Fruit fly (Drosophila melanogaster) whole organism, prepupa: ENCODE measurements around the gene ntc.

ENCODE experiments used
- Blimp-1 ChIP-seq: fragments of 200-800 bp; sonication (Bioruptor generic); optimal IDR thresholded peaks from 3 replicates; lab custom pipeline; 2017; ENCODE audit warnings: missing biosample characterization, missing genetic modification characterization, mild to moderate bottlenecking, moderate library complexity, missing genetic modification reagents
- CG10669 ChIP-seq: fragments of 200-800 bp; sonication (Bioruptor generic); optimal IDR thresholded peaks from 3 replicates; lab custom pipeline; 2018; ENCODE audit warnings: missing biosample characterization, mild to moderate bottlenecking, missing genetic modification characterization, moderate library complexity
- CG11294 ChIP-seq: fragments of 200-800 bp; sonication (Bioruptor generic); IDR thresholded peaks from 2 replicates; pipeline ENCODE4 v1.3.6; 2022; ENCODE audit warnings: missing biosample characterization, missing genetic modification characterization
- CG11902 ChIP-seq: fragments of 200-800 bp; sonication (Bioruptor generic); optimal IDR thresholded peaks from 3 replicates; lab custom pipeline; 2016; ENCODE audit warnings: missing biosample characterization, missing genetic modification characterization
- CG16779 ChIP-seq: fragments of 200-800 bp; sonication (Bioruptor generic); optimal IDR thresholded peaks from 3 replicates; lab custom pipeline; 2017; ENCODE audit warnings: missing biosample characterization, mild to moderate bottlenecking, missing genetic modification characterization
- CG3032 ChIP-seq: fragments of 200-800 bp; optimal IDR thresholded peaks from 2 replicates; lab custom pipeline; 2019; ENCODE audit warnings: missing biosample characterization, mild to moderate bottlenecking, missing genetic modification characterization, moderate library complexity
- CG34406 ChIP-seq: fragments of 200-800 bp; sonication (Bioruptor generic); optimal IDR thresholded peaks from 3 replicates; lab custom pipeline; 2016; ENCODE audit warnings: missing biosample characterization, missing genetic modification characterization
- CG3919 ChIP-seq: fragments of 200-800 bp; sonication (Bioruptor generic); optimal IDR thresholded peaks from 3 replicates; lab custom pipeline; 2016; ENCODE audit warnings: missing biosample characterization, missing genetic modification characterization
- CG6163 ChIP-seq: fragments of 200-800 bp; sonication (Bioruptor generic); IDR thresholded peaks from 3 replicates; pipeline ENCODE4 v1.3.6; 2022; ENCODE audit warnings: missing biosample characterization, missing genetic modification characterization
- CG6276 ChIP-seq: fragments of 200-800 bp; sonication (Bioruptor generic); optimal IDR thresholded peaks from 2 replicates; lab custom pipeline; 2017; ENCODE audit warnings: missing biosample characterization, mild to moderate bottlenecking, missing genetic modification characterization
- CG6808 ChIP-seq: fragments of 200-800 bp; sonication (Bioruptor generic); optimal IDR thresholded peaks from 3 replicates; lab custom pipeline; 2017; ENCODE audit warnings: missing biosample characterization, missing genetic modification characterization, mild to moderate bottlenecking, moderate library complexity, missing genetic modification reagents
- CG6854 ChIP-seq: fragments of 200-800 bp; sonication (Bioruptor generic); optimal IDR thresholded peaks from 2 replicates; lab custom pipeline; 2017; ENCODE audit warnings: missing biosample characterization, mild to moderate bottlenecking, missing genetic modification characterization
- CG7368 ChIP-seq: fragments of 200-800 bp; sonication (Bioruptor generic); optimal IDR thresholded peaks from 3 replicates; lab custom pipeline; 2016; ENCODE audit warnings: missing biosample characterization, missing genetic modification characterization
- CG8319 ChIP-seq: fragments of 200-800 bp; sonication (Bioruptor generic); optimal IDR thresholded peaks from 3 replicates; lab custom pipeline; 2016; ENCODE audit warnings: missing biosample characterization, missing genetic modification characterization
- CG8632 ChIP-seq: fragments of 200-800 bp; sonication (Bioruptor generic); optimal IDR thresholded peaks from 3 replicates; lab custom pipeline; 2016; ENCODE audit warnings: missing biosample characterization, missing genetic modification characterization
- CG9139 ChIP-seq: fragments of 200-800 bp; sonication (Bioruptor generic); optimal IDR thresholded peaks from 3 replicates; lab custom pipeline; 2017; ENCODE audit warnings: missing biosample characterization, mild to moderate bottlenecking, missing genetic modification characterization
- Eip75B ChIP-seq: fragments of 200-800 bp; sonication (Bioruptor generic); optimal IDR thresholded peaks from 3 replicates; lab custom pipeline; 2016; ENCODE audit warnings: missing biosample characterization, missing genetic modification characterization
- Eip78C ChIP-seq: fragments of 200-800 bp; sonication (Bioruptor generic); peaks from one replicate; lab custom pipeline; 2016; ENCODE audit warnings: missing biosample characterization, missing genetic modification characterization
- Eip93F ChIP-seq: fragments of 200-800 bp; sonication (Bioruptor generic); optimal IDR thresholded peaks from 2 replicates; lab custom pipeline; 2016; ENCODE audit warnings: missing biosample characterization, mild to moderate bottlenecking, missing genetic modification characterization
- Ets21C ChIP-seq: fragments of 200-800 bp; sonication (Bioruptor generic); optimal IDR thresholded peaks from 3 replicates; lab custom pipeline; 2016; ENCODE audit warnings: missing biosample characterization, missing genetic modification characterization
- Ets96B ChIP-seq: fragments of 200-800 bp; optimal IDR thresholded peaks from 2 replicates; lab custom pipeline; 2019; ENCODE audit warnings: missing biosample characterization, mild to moderate bottlenecking, missing genetic modification characterization, moderate library complexity
- Gug ChIP-seq: fragments of 200-800 bp; sonication (Bioruptor generic); IDR thresholded peaks from 2 replicates; pipeline ENCODE4 v1.3.6; 2022; ENCODE audit warnings: missing biosample characterization, missing genetic modification characterization
- Hr38 ChIP-seq: sonication (Bioruptor generic); optimal IDR thresholded peaks from 2 replicates; lab custom pipeline; 2016; ENCODE audit warnings: missing biosample characterization, missing genetic modification characterization
- Hr4 ChIP-seq: fragments of 200-800 bp; sonication (Bioruptor generic); optimal IDR thresholded peaks from 3 replicates; lab custom pipeline; 2016; ENCODE audit warnings: missing biosample characterization, missing genetic modification characterization
- Lpt ChIP-seq: fragments of 200-800 bp; sonication (Bioruptor generic); optimal IDR thresholded peaks from 3 replicates; lab custom pipeline; 2016; ENCODE audit warnings: missing biosample characterization, missing genetic modification characterization
- OdsH ChIP-seq: fragments of 200-800 bp; sonication (Bioruptor generic); optimal IDR thresholded peaks from 3 replicates; lab custom pipeline; 2016; ENCODE audit warnings: missing biosample characterization, missing genetic modification characterization
- Sox102F ChIP-seq: fragments of 200-800 bp; sonication (Bioruptor generic); optimal IDR thresholded peaks from 2 replicates; lab custom pipeline; 2016; ENCODE audit warnings: missing biosample characterization, mild to moderate bottlenecking, missing genetic modification characterization
- Sox14 ChIP-seq: fragments of 200-800 bp; sonication (Bioruptor generic); optimal IDR thresholded peaks from 3 replicates; lab custom pipeline; 2016; ENCODE audit warnings: missing biosample characterization, missing genetic modification characterization
- Sox15 ChIP-seq: fragments of 200-800 bp; sonication (Bioruptor generic); optimal IDR thresholded peaks from 3 replicates; lab custom pipeline; 2016; ENCODE audit warnings: missing biosample characterization, missing genetic modification characterization
- achi ChIP-seq: fragments of 200-800 bp; sonication (Bioruptor generic); optimal IDR thresholded peaks from 3 replicates; lab custom pipeline; 2016; ENCODE audit warnings: missing biosample characterization, missing genetic modification characterization
- acj6 ChIP-seq: fragments of 200-800 bp; sonication (Bioruptor generic); optimal IDR thresholded peaks from 3 replicates; lab custom pipeline; 2016; ENCODE audit warnings: missing biosample characterization, missing genetic modification characterization
- dac ChIP-seq: fragments of 200-800 bp; sonication (Bioruptor generic); optimal IDR thresholded peaks from 2 replicates; lab custom pipeline; 2017; ENCODE audit warnings: missing biosample characterization, mild to moderate bottlenecking, missing genetic modification characterization
- eg ChIP-seq: fragments of 200-800 bp; sonication (Bioruptor generic); IDR thresholded peaks from 3 replicates; pipeline ENCODE4 v1.3.6; 2022; ENCODE audit warnings: missing biosample characterization, missing genetic modification characterization
- esn ChIP-seq: fragments of 200-800 bp; sonication (Bioruptor generic); optimal IDR thresholded peaks from 2 replicates; lab custom pipeline; 2016; ENCODE audit warnings: missing biosample characterization, mild to moderate bottlenecking, missing genetic modification characterization, moderate library complexity
- fd85E ChIP-seq: fragments of 200-800 bp; sonication (Bioruptor generic); optimal IDR thresholded peaks from 3 replicates; lab custom pipeline; 2016; ENCODE audit warnings: missing biosample characterization, missing genetic modification characterization
- lz ChIP-seq: fragments of 200-800 bp; sonication (Bioruptor generic); optimal IDR thresholded peaks from 3 replicates; lab custom pipeline; 2016; ENCODE audit warnings: missing biosample characterization, missing genetic modification characterization
- net ChIP-seq: fragments of 200-800 bp; sonication (Bioruptor generic); optimal IDR thresholded peaks from 3 replicates; lab custom pipeline; 2016; ENCODE audit warnings: missing biosample characterization, missing genetic modification characterization
- pdm3 ChIP-seq: fragments of 200-800 bp; sonication (Bioruptor generic); optimal IDR thresholded peaks from 3 replicates; lab custom pipeline; 2016; ENCODE audit warnings: missing biosample characterization, missing genetic modification characterization
- salr ChIP-seq, 2 experiments: fragments of 200-800 bp; sonication (Bioruptor generic); optimal IDR thresholded peaks; 3 replicates each; lab custom pipeline; 2016 to 2018; ENCODE audit warnings: missing biosample characterization in 2 of 2, missing genetic modification characterization in 2 of 2, mild to moderate bottlenecking in 1 of 2
- spab ChIP-seq: fragments of 200-800 bp; sonication (Bioruptor generic); optimal IDR thresholded peaks from 2 replicates; lab custom pipeline; 2017; ENCODE audit warnings: missing biosample characterization, mild to moderate bottlenecking, missing genetic modification characterization, missing genetic modification reagents
- topi ChIP-seq: fragments of 200-800 bp; sonication (Bioruptor generic); optimal IDR thresholded peaks from 3 replicates; lab custom pipeline; 2016; ENCODE audit warnings: missing biosample characterization, missing genetic modification characterization

ntc gene

dm6 chr3L:3851847-3852246 lies 45.6 kb upstream of the ntc start (continued):
- TF ChIP-seq Sox102F: peak; percentile 45
- no peak for TF ChIP-seq Hr4 (GFP tag; lab: Kevin White, UChicago)
- TF ChIP-seq Sox14 (GFP tag; lab: Kevin White, UChicago): peak; percentile 21
- no peak for TF ChIP-seq Blimp-1 (GFP tag; lab: Kevin White, UChicago)
- TF ChIP-seq salr (GFP tag; optimal IDR thresholded peaks at IDR 0.05; lab: Kevin White, UChicago): peak in 1 of 2 experiments; percentile 44
- peak; percentile 7 for TF ChIP-seq CG6808 (GFP tag; lab: Kevin White, UChicago)
- TF ChIP-seq CG7368 (GFP tag; lab: Kevin White, UChicago): no peak
- TF ChIP-seq lz (GFP tag; lab: Kevin White, UChicago): peak; percentile 46
- TF ChIP-seq Lpt (GFP tag; lab: Kevin White, UChicago): no peak
- peak; percentile 59; the same call in 2 of the 3 replicates for TF ChIP-seq CG6163 (GFP tag; lab: Robert Waterston, UW)
- no peak for TF ChIP-seq Eip93F (GFP tag; lab: Kevin White, UChicago)
- peak; percentile 58 for TF ChIP-seq Ets96B (tag; lab: Kevin White, UChicago)
- peak; percentile 38 for TF ChIP-seq esn (GFP tag; lab: Kevin White, UChicago)
- TF ChIP-seq CG16779 (tag; lab: Kevin White, UChicago): no peak
- TF ChIP-seq Ets21C (GFP tag; lab: Kevin White, UChicago): peak; percentile 22
- TF ChIP-seq CG6276 (GFP tag; lab: Kevin White, UChicago): no peak
- TF ChIP-seq pdm3: peak; percentile 44

dm6 chr3L:3851048-3851447 lies 44.8 kb upstream of the ntc start:
- TF ChIP-seq Blimp-1 (GFP tag; lab: Kevin White, UChicago) (no peak), CG6276 (GFP tag; lab: Kevin White, UChicago) (no peak), CG6854 (GFP tag; lab: Kevin White, UChicago) (no peak), CG3919 (GFP tag; lab: Kevin White, UChicago) (no peak), pdm3 (no peak), CG3032 (tag; lab: Kevin White, UChicago) (no peak), CG9139 (GFP tag; lab: Kevin White, UChicago) (no peak), fd85E (GFP tag; lab: Kevin White, UChicago) (no peak), dac (GFP tag; lab: Kevin White, UChicago) (no peak), CG34406 (GFP tag; lab: Kevin White, UChicago) (no peak), acj6 (GFP tag; lab: Kevin White, UChicago) (no peak), eg (GFP tag; lab: Robert Waterston, UW) (no peak), topi (GFP tag; lab: Kevin White, UChicago) (no peak), Sox102F (no peak), OdsH (GFP tag; lab: Kevin White, UChicago) (no peak), net (GFP tag; lab: Kevin White, UChicago) (no peak), Hr4 (GFP tag; lab: Kevin White, UChicago) (no peak)
- TF ChIP-seq, all 60 proteins: peak for 0

- TF ChIP-seq topi (GFP tag; lab: Kevin White, UChicago) (no peak), net (GFP tag; lab: Kevin White, UChicago) (no peak), CG8632 (GFP tag; lab: Kevin White, UChicago) (no peak), salr (GFP tag; optimal IDR thresholded peaks at IDR 0.05; lab: Kevin White, UChicago) (no peak), Ets21C (GFP tag; lab: Kevin White, UChicago) (no peak), CG34406 (GFP tag; lab: Kevin White, UChicago) (no peak), Hr4 (GFP tag; lab: Kevin White, UChicago) (no peak), Eip75B (GFP tag; lab: Kevin White, UChicago) (no peak)
Measured at dm6 chr3L:3850477-3850876, 44.2 kb upstream of the ntc start.

dm6 chr3L:3849763-3850162 lies 43.5 kb upstream of the ntc start:
- TF ChIP-seq achi (GFP tag; lab: Kevin White, UChicago) (no peak), CG9139 (GFP tag; lab: Kevin White, UChicago) (no peak), dac (GFP tag; lab: Kevin White, UChicago) (no peak), CG8632 (GFP tag; lab: Kevin White, UChicago) (no peak), Eip78C (GFP tag; lab: Kevin White, UChicago) (no peak), CG8319 (GFP tag; lab: Kevin White, UChicago) (no peak), acj6 (GFP tag; lab: Kevin White, UChicago) (no peak), spab (GFP tag; lab: Kevin White, UChicago) (no peak), Gug (GFP tag; lab: Robert Waterston, UW) (no peak), Hr4 (GFP tag; lab: Kevin White, UChicago) (no peak), CG11294 (GFP tag; lab: Robert Waterston, UW) (no peak), Sox102F (no peak), lz (GFP tag; lab: Kevin White, UChicago) (no peak), Blimp-1 (GFP tag; lab: Kevin White, UChicago) (no peak), Sox15 (GFP tag; lab: Kevin White, UChicago) (no peak), Hr38 (GFP tag; lab: Kevin White, UChicago) (no peak), CG11902 (no peak), CG10669 (no peak), Ets21C (GFP tag; lab: Kevin White, UChicago) (no peak)
